Fruit fly (Drosophila melanogaster) whole organism, embryonic: ENCODE data around the gene spn-B.

ENCODE experiments used
- CG10147 ChIP-seq: fragments of 200-800 bp; sonication (Bioruptor generic); optimal IDR thresholded peaks from 2 replicates; lab custom pipeline; 2019; ENCODE audit warnings: missing biosample characterization, mild to moderate bottlenecking, missing genetic modification characterization, moderate library complexity
- CG11093 ChIP-seq: fragments of 200-800 bp; sonication (Bioruptor generic); IDR thresholded peaks from 3 replicates; pipeline ENCODE4 v1.3.6; 2022; ENCODE audit warnings: missing biosample characterization, missing genetic modification characterization
- CG12219 ChIP-seq: fragments of 200-800 bp; sonication (Bioruptor generic); optimal IDR thresholded peaks from 3 replicates; lab custom pipeline; 2018; ENCODE audit warnings: missing biosample characterization, mild to moderate bottlenecking, missing genetic modification characterization
- CG12391 ChIP-seq: fragments of 200-800 bp; sonication (Bioruptor generic); optimal IDR thresholded peaks from 3 replicates; lab custom pipeline; 2018; ENCODE audit warnings: missing biosample characterization, mild to moderate bottlenecking, missing genetic modification characterization, moderate library complexity
- CG12744 ChIP-seq: fragments of 200-800 bp; sonication (Bioruptor generic); optimal IDR thresholded peaks from 2 replicates; lab custom pipeline; 2016; ENCODE audit warnings: missing biosample characterization, missing genetic modification characterization
- CG13123 ChIP-seq: fragments of 200-800 bp; sonication (Bioruptor generic); optimal IDR thresholded peaks from 2 replicates; lab custom pipeline; 2016; ENCODE audit warnings: missing biosample characterization, missing genetic modification characterization
- CG15073 ChIP-seq: fragments of 200-800 bp; sonication (Bioruptor generic); optimal IDR thresholded peaks from 2 replicates; lab custom pipeline; 2016; ENCODE audit warnings: missing biosample characterization, missing genetic modification characterization
- CG15514 ChIP-seq: fragments of 200-800 bp; sonication (Bioruptor generic); optimal IDR thresholded peaks from 3 replicates; lab custom pipeline; 2017; ENCODE audit warnings: missing biosample characterization, missing genetic modification characterization, mild to moderate bottlenecking, moderate library complexity, missing genetic modification reagents
- CG1602 ChIP-seq: fragments of 200-800 bp; sonication (Bioruptor generic); optimal IDR thresholded peaks from 3 replicates; lab custom pipeline; 2016; ENCODE audit warnings: missing biosample characterization, missing genetic modification characterization
- CG17186 ChIP-seq: fragments of 200-800 bp; sonication (Bioruptor generic); optimal IDR thresholded peaks from 3 replicates; lab custom pipeline; 2017; ENCODE audit warnings: missing biosample characterization, missing genetic modification reagents, missing genetic modification characterization
- CG17912 ChIP-seq: fragments of 200-800 bp; sonication (Bioruptor generic); optimal IDR thresholded peaks from 2 replicates; lab custom pipeline; 2018; ENCODE audit warnings: missing biosample characterization, mild to moderate bottlenecking, missing genetic modification characterization
- CG18011 ChIP-seq: fragments of 200-800 bp; sonication (Bioruptor generic); optimal IDR thresholded peaks from 2 replicates; lab custom pipeline; 2017; ENCODE audit warnings: missing biosample characterization, missing genetic modification characterization, mild to moderate bottlenecking, moderate library complexity, missing genotype
- CG2120 ChIP-seq: fragments of 200-800 bp; sonication (Bioruptor generic); optimal IDR thresholded peaks from 3 replicates; lab custom pipeline; 2016; ENCODE audit warnings: missing biosample characterization, missing genetic modification characterization
- CG31388 ChIP-seq: fragments of 200-800 bp; sonication (Bioruptor generic); optimal IDR thresholded peaks from 2 replicates; lab custom pipeline; 2016; ENCODE audit warnings: missing biosample characterization, missing genetic modification characterization
- CG32532 ChIP-seq: fragments of 200-800 bp; sonication (Bioruptor generic); IDR thresholded peaks from 2 replicates; pipeline ENCODE4 v1.3.6; 2022; ENCODE audit warnings: missing biosample characterization, missing genetic modification characterization
- CG32772 ChIP-seq: fragments of 200-800 bp; sonication (Bioruptor generic); IDR thresholded peaks from 2 replicates; pipeline ENCODE4 v1.3.6; 2022; ENCODE audit warnings: missing biosample characterization, missing genetic modification characterization
- CG3995 ChIP-seq: fragments of 200-800 bp; sonication (Bioruptor generic); optimal IDR thresholded peaks from 3 replicates; lab custom pipeline; 2016; ENCODE audit warnings: missing biosample characterization, missing genetic modification characterization
- CG4360 ChIP-seq: fragments of 200-800 bp; sonication (Bioruptor generic); IDR thresholded peaks from 2 replicates; pipeline ENCODE4 v1.3.6; 2022; ENCODE audit warnings: missing biosample characterization, missing genetic modification characterization
- CG4424 ChIP-seq: fragments of 200-800 bp; sonication (Bioruptor generic); optimal IDR thresholded peaks from 3 replicates; lab custom pipeline; 2016; ENCODE audit warnings: missing biosample characterization, missing genetic modification characterization
- CG5245 ChIP-seq: fragments of 200-800 bp; sonication (Bioruptor generic); optimal IDR thresholded peaks from 3 replicates; lab custom pipeline; 2016; ENCODE audit warnings: missing biosample characterization, missing genetic modification characterization
- CG6683 ChIP-seq: fragments of 200-800 bp; sonication (Bioruptor generic); optimal IDR thresholded peaks from 2 replicates; lab custom pipeline; 2017; ENCODE audit warnings: missing biosample characterization, mild to moderate bottlenecking, missing genetic modification characterization, missing genetic modification reagents
- CG6689 ChIP-seq: fragments of 200-800 bp; sonication (Bioruptor generic); IDR thresholded peaks from 2 replicates; pipeline ENCODE4 v1.3.6; 2022; ENCODE audit warnings: missing biosample characterization, missing genetic modification characterization
- CG7372 ChIP-seq: fragments of 200-800 bp; sonication (Bioruptor generic); IDR thresholded peaks from 2 replicates; pipeline ENCODE4 v1.3.6; 2022; ENCODE audit warnings: missing biosample characterization, missing genetic modification characterization
- CG7839 ChIP-seq: fragments of 200-800 bp; sonication (Bioruptor generic); optimal IDR thresholded peaks from 3 replicates; lab custom pipeline; 2018; ENCODE audit warnings: missing biosample characterization, mild to moderate bottlenecking, missing genetic modification characterization, moderate library complexity
- CoRest ChIP-seq: fragments of 200-800 bp; sonication (Bioruptor generic); optimal IDR thresholded peaks from 3 replicates; lab custom pipeline; 2018; ENCODE audit warnings: missing biosample characterization, mild to moderate bottlenecking, missing genetic modification characterization, moderate library complexity
- Eip74EF ChIP-seq, 2 experiments: fragments of 200-800 bp in 1 of 2; fragments of >200 bp in 1 of 2; sonication (Bioruptor generic) in 1 of 2; optimal IDR thresholded peaks; 2 replicates each; lab custom pipeline; 2017 to 2019; ENCODE audit warnings: missing biosample characterization in 2 of 2, missing genetic modification characterization in 2 of 2, mild to moderate bottlenecking in 1 of 2, moderate library complexity in 1 of 2
- GATAe ChIP-seq: fragments of 200-800 bp; sonication (Bioruptor generic); conservative IDR thresholded peaks from 2 replicates; pipeline ENCODE4 v1.3.6; 2022; ENCODE audit warnings: missing biosample characterization, missing genetic modification characterization
- H15 ChIP-seq: fragments of 200-800 bp; sonication (Bioruptor generic); IDR thresholded peaks from 3 replicates; pipeline ENCODE4 v1.3.6; 2022; ENCODE audit warnings: missing biosample characterization, missing genetic modification characterization
- HLH3B ChIP-seq: fragments of 200-800 bp; sonication (Bioruptor generic); IDR thresholded peaks from 2 replicates; pipeline ENCODE4 v1.3.6; 2022; ENCODE audit warnings: missing biosample characterization, missing genetic modification characterization
- HmgD ChIP-seq: fragments of 200-800 bp; sonication (Bioruptor generic); optimal IDR thresholded peaks from 3 replicates; lab custom pipeline; 2016; ENCODE audit warnings: missing biosample characterization, missing genetic modification characterization
- NC2β ChIP-seq: fragments of 200-800 bp; sonication (Bioruptor generic); optimal IDR thresholded peaks from 2 replicates; lab custom pipeline; 2016; ENCODE audit warnings: missing biosample characterization, missing genetic modification characterization
- Oli ChIP-seq: fragments of 200-800 bp; sonication (Bioruptor generic); optimal IDR thresholded peaks from 2 replicates; lab custom pipeline; 2018; ENCODE audit warnings: missing biosample characterization, mild to moderate bottlenecking, missing genetic modification characterization, moderate library complexity
- Sry-β ChIP-seq: fragments of 200-800 bp; sonication (Bioruptor generic); optimal IDR thresholded peaks from 2 replicates; lab custom pipeline; 2018; ENCODE audit warnings: missing biosample characterization, mild to moderate bottlenecking, missing genetic modification characterization, moderate library complexity
- Tbp ChIP-seq: fragments of >200 bp; optimal IDR thresholded peaks from 2 replicates; lab custom pipeline; 2018; ENCODE audit warnings: missing biosample characterization, missing genetic modification characterization
- az2 ChIP-seq: fragments of 200-800 bp; sonication (Bioruptor generic); optimal IDR thresholded peaks from 3 replicates; lab custom pipeline; 2016; ENCODE audit warnings: missing biosample characterization, missing genetic modification characterization
- croc ChIP-seq: fragments of 200-800 bp; sonication (Bioruptor generic); conservative IDR thresholded peaks from 3 replicates; pipeline ENCODE4 v1.3.6; 2022; ENCODE audit warnings: missing biosample characterization, missing genetic modification characterization
- dan ChIP-seq: fragments of 200-800 bp; sonication (Bioruptor generic); IDR thresholded peaks from 2 replicates; pipeline ENCODE4 v1.3.6; 2022; ENCODE audit warnings: missing biosample characterization, missing genetic modification characterization
- ewg ChIP-seq: fragments of 200-800 bp; sonication (Bioruptor generic); optimal IDR thresholded peaks from 3 replicates; lab custom pipeline; 2017; ENCODE audit warnings: mild to moderate bottlenecking, missing biosample characterization, missing genetic modification reagents, missing genetic modification characterization
- gcm ChIP-seq: fragments of 200-800 bp; sonication (Bioruptor generic); optimal IDR thresholded peaks from 2 replicates; lab custom pipeline; 2019; ENCODE audit warnings: missing biosample characterization, mild to moderate bottlenecking, missing genetic modification characterization, moderate library complexity
- gsb ChIP-seq: fragments of 200-800 bp; sonication (Bioruptor generic); IDR thresholded peaks from 2 replicates; pipeline ENCODE4 v1.3.6; 2022; ENCODE audit warnings: missing biosample characterization, missing genetic modification characterization
- hth ChIP-seq: fragments of >200 bp; optimal IDR thresholded peaks from 2 replicates; lab custom pipeline; 2017; ENCODE audit warnings: inconsistent platforms
- kah ChIP-seq: fragments of 200-800 bp; sonication (Bioruptor generic); optimal IDR thresholded peaks from 2 replicates; lab custom pipeline; 2018; ENCODE audit warnings: missing biosample characterization, mild to moderate bottlenecking, missing genetic modification characterization
- lilli ChIP-seq: fragments of 200-800 bp; sonication (Bioruptor generic); optimal IDR thresholded peaks from 3 replicates; lab custom pipeline; 2016; ENCODE audit warnings: missing biosample characterization, missing genetic modification characterization
- nom ChIP-seq: fragments of 200-800 bp; sonication (Bioruptor generic); optimal IDR thresholded peaks from 2 replicates; lab custom pipeline; 2017; ENCODE audit warnings: missing biosample characterization, missing genetic modification characterization, mild to moderate bottlenecking, moderate library complexity, missing genetic modification reagents
- sd ChIP-seq: fragments of 200-800 bp; sonication (Bioruptor generic); optimal IDR thresholded peaks from 3 replicates; lab custom pipeline; 2018; ENCODE audit warnings: missing biosample characterization, mild to moderate bottlenecking, missing genetic modification characterization, moderate library complexity
- slou ChIP-seq: fragments of 200-800 bp; sonication (Bioruptor generic); optimal IDR thresholded peaks from 3 replicates; lab custom pipeline; 2016; ENCODE audit warnings: missing biosample characterization, missing genetic modification characterization
- stwl ChIP-seq: fragments of 200-800 bp; sonication (Bioruptor generic); optimal IDR thresholded peaks from 3 replicates; lab custom pipeline; 2018; ENCODE audit warnings: missing biosample characterization, mild to moderate bottlenecking, missing genetic modification characterization, moderate library complexity
- tll ChIP-seq, 2 experiments: fragments of 200-800 bp in 1 of 2; fragments of >200 bp in 1 of 2; sonication (Bioruptor generic) in 1 of 2; optimal IDR thresholded peaks; 2 replicates each; lab custom pipeline; 2017 to 2019; ENCODE audit warnings: missing biosample characterization in 2 of 2, missing genetic modification characterization in 2 of 2, mild to moderate bottlenecking in 1 of 2, moderate library complexity in 1 of 2
- vfl ChIP-seq: fragments of 200-800 bp; sonication (Bioruptor generic); optimal IDR thresholded peaks from 2 replicates; lab custom pipeline; 2016; ENCODE audit warnings: missing biosample characterization, missing genetic modification characterization

spn-B gene

DNA sequence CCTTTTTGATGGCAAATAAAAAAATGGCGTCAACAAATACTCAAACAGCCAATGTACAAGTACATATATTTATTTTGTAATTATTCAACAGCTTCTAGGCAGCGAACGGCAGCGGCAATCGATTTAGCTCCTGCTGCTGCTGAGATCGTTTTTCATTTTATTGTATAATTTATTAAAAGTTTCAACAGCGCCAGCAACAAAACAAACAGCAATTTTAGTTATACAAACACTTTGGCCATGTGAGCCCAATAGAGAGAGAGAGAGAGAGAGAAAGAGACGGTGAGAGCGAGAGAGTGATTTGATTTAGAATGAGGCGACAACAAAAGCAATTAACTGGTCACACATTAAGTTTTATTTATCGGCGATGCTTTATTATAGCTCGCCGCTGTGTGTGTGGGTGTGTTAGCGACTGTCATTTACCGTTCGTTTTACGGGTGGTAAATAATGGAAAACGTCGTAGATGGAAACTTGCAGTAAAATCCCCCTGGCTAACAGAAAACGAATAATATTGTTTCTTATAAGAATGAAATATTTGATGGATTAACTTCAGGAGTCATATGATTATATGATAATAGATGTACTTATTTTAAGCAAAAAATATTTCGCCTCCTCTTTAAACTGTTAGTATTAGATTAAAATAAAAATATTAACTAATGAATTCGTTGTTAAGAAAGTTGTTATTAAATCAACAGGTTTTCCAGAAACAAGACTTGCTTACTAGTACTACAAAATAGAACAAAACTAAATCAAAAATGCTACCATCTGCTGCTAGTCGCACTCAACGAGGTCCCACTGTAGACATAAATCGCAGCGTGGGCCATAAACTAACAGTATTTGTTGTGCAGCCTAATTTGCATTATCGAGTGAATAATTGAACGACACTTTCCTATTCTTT, 42.5 kb upstream of the spn-B start (continued):
- TF ChIP-seq CG13123 (GFP tag; lab: Kevin White, UChicago) (no peak), CG15514 (GFP tag; lab: Kevin White, UChicago) (peak; percentile 26), H15 (GFP tag; lab: Robert Waterston, UW) (no peak), sd (tag; lab: Kevin White, UChicago) (peak; percentile 79), CG31388 (GFP tag; lab: Kevin White, UChicago) (no peak), Tbp (GFP tag; lab: Kevin White, UChicago) (no peak), az2 (GFP tag; lab: Kevin White, UChicago) (peak; percentile 12), croc (GFP tag; lab: Robert Waterston, UW) (no peak), CG11093 (GFP tag; lab: Robert Waterston, UW) (no peak), vfl (GFP tag; lab: Kevin White, UChicago) (no peak), stwl (tag; lab: Kevin White, UChicago) (no peak), CG5245 (GFP tag; lab: Kevin White, UChicago) (no peak), Sry-β (GFP tag; lab: Kevin White, UChicago) (no peak), CG6689 (GFP tag; lab: Robert Waterston, UW) (no peak), CG2120 (GFP tag; lab: Kevin White, UChicago) (peak; percentile 26), HmgD (no peak), CG17186 (GFP tag; lab: Kevin White, UChicago) (no peak), gcm (GFP tag; lab: Kevin White, UChicago) (no peak), lilli (GFP tag; lab: Kevin White, UChicago) (peak; percentile 40), ewg (GFP tag; lab: Kevin White, UChicago) (peak; percentile 3), CG15073 (no peak), slou (no peak), CG32772 (GFP tag; lab: Robert Waterston, UW) (no peak), CG12391 (tag; lab: Kevin White, UChicago) (no peak), tll (GFP tag; optimal IDR thresholded peaks at IDR 0.05; lab: Kevin White, UChicago) (no peak), CG32532 (GFP tag; lab: Robert Waterston, UW) (no peak), NC2β (no peak), CG12219 (GFP tag; lab: Kevin White, UChicago) (no peak), CG12744 (GFP tag; lab: Kevin White, UChicago) (no peak), CG1602 (peak; percentile 10), CG7839 (peak; percentile 26), CG4424 (GFP tag; lab: Kevin White, UChicago) (peak; percentile 23), HLH3B (GFP tag; lab: Robert Waterston, UW) (no peak), GATAe (GFP tag; lab: Robert Waterston, UW) (no peak), CG7372 (no peak), CG3995 (GFP tag; lab: Kevin White, UChicago) (no peak), CoRest (tag; lab: Kevin White, UChicago) (peak; percentile 50), CG17912 (GFP tag; lab: Kevin White, UChicago) (no peak), gsb (GFP tag; lab: Robert Waterston, UW) (no peak), Eip74EF (GFP tag; optimal IDR thresholded peaks at IDR 0.05; lab: Kevin White, UChicago) (no peak), kah (peak; percentile 1), CG4360 (GFP tag; lab: Robert Waterston, UW) (no peak), CG6683 (GFP tag; lab: Kevin White, UChicago) (no peak), Oli (peak; percentile 34), nom (GFP tag; lab: Kevin White, UChicago) (no peak), CG18011 (no peak), hth (lab: Kevin White, UChicago) (no peak), dan (no peak), CG10147 (GFP tag; lab: Kevin White, UChicago) (peak; percentile 25)
